Fruit fly (Drosophila melanogaster): ENCODE data around the gene Marcal1.

Gene Marcal1

dm6 chr2L:4973731-4974415, 18.6 kb downstream of the Marcal1 start, which contains the start of gene mRpL28 (continued):
- TF ChIP-seq CG13624 (GFP tag; optimal IDR thresholded peaks at IDR 0.05) (peak; percentile 59), wor (GFP tag; IDR thresholded peaks at IDR 0.05) (no peak), sima (GFP tag; optimal IDR thresholded peaks at IDR 0.05) (no peak), peb (GFP tag; IDR thresholded peaks at IDR 0.05) (no peak), Ada2b (GFP tag; IDR thresholded peaks at IDR 0.05) (no peak), pros (GFP tag; optimal IDR thresholded peaks at IDR 0.05) (no peak), Gug (GFP tag; IDR thresholded peaks at IDR 0.05) (no peak), sens (GFP tag) (peak; percentile 87), CG7839 (tag; optimal IDR thresholded peaks at IDR 0.05) (no peak), CG31441 (GFP tag; IDR thresholded peaks at IDR 0.05) (no peak), pum (GFP tag; optimal IDR thresholded peaks at IDR 0.05) (no peak), Fer1 (GFP tag; optimal IDR thresholded peaks at IDR 0.05) (peak; percentile 50), Gsc (GFP tag; IDR thresholded peaks at IDR 0.05) (no peak), D19A (tag; optimal IDR thresholded peaks at IDR 0.05) (no peak), TFAM (GFP tag; optimal IDR thresholded peaks at IDR 0.05) (no peak), CG10959 (GFP tag; IDR thresholded peaks at IDR 0.05) (no peak), Sox100B (GFP tag; optimal IDR thresholded peaks at IDR 0.05) (no peak), CG5180 (GFP tag; optimal IDR thresholded peaks at IDR 0.05) (no peak), kni (GFP tag; optimal IDR thresholded peaks at IDR 0.05) (no peak)

DNA sequence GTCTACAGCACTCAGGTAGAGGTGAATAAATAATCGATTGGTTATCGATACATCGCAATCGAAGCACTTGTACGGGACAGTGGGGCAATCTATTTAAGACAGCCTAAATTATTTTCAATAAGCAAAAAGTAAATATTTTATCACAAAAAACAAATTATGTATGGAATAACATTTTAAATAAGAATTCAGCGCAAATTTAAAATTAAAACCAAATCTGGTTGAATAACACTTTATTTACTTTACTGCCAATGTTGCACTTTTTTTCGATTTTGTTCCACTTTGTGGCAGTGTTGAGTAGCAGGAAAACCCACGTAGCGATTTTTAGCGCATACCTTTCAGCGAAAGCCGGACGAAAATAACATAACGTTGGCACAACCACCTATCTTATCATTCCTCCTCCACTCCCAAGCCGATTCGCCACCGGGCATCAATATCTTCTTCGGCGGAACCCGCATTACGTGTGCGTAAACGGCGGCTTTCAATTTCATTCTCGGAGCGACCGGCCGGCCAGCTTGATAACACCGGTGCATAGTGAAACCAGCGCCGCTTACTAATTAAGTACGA, 21.8 kb downstream of the Marcal1 start, which contains the start of the genes Gmd and CG3792:
Gene Gmd, minus strand, starts transcription at position 36 of the 564 bp plus-strand sequence.
Gene CG3792, plus strand, starts transcription at position 325 of the 564 bp plus-strand sequence.
- TF ChIP-seq CG30431 (GFP tag; optimal IDR thresholded peaks at IDR 0.05) (peak; percentile 90), sim (GFP tag; IDR thresholded peaks at IDR 0.05) (peak; percentile 94), CG12299 (tag; optimal IDR thresholded peaks at IDR 0.05) (peak; percentile 89), CG10366 (GFP tag; IDR thresholded peaks at IDR 0.05) (peak; percentile 94), CG10431 (GFP tag; optimal IDR thresholded peaks at IDR 0.05) (peak; percentile 82), Dek (tag; optimal IDR thresholded peaks at IDR 0.05) (peak; percentile 91), ase (GFP tag; IDR thresholded peaks at IDR 0.05) (peak; percentile 94), fd96Cb (tag; optimal IDR thresholded peaks at IDR 0.05) (peak; percentile 91), luna (GFP tag; optimal IDR thresholded peaks at IDR 0.05) (peak; percentile 86), MBD-R2 (GFP tag; IDR thresholded peaks at IDR 0.05) (peak; percentile 97), wor (GFP tag; IDR thresholded peaks at IDR 0.05) (peak; percentile 95), CG6683 (GFP tag; optimal IDR thresholded peaks at IDR 0.05) (peak; percentile 90), seq (GFP tag; IDR thresholded peaks at IDR 0.05) (peak; percentile 95), ewg (GFP tag; optimal IDR thresholded peaks at IDR 0.05) (peak; percentile 89), stwl (tag; optimal IDR thresholded peaks at IDR 0.05) (peak; percentile 96), sisA (GFP tag; IDR thresholded peaks at IDR 0.05) (peak; percentile 95), insv (GFP tag; optimal IDR thresholded peaks at IDR 0.05) (peak in 1 of 2 experiments; percentile 77), Atf6 (GFP tag; IDR thresholded peaks at IDR 0.05) (peak; percentile 97), CG3847 (GFP tag; IDR thresholded peaks at IDR 0.05) (peak; percentile 97), ken (GFP tag; IDR thresholded peaks at IDR 0.05) (peak; percentile 95), dysf (GFP tag; IDR thresholded peaks at IDR 0.05) (peak; percentile 97), Max (GFP tag; optimal IDR thresholded peaks at IDR 0.05) (peak; percentile 96), pan (optimal IDR thresholded peaks at IDR 0.05) (no peak), pan (GFP tag; optimal IDR thresholded peaks at IDR 0.05 in 1 of 2, IDR thresholded peaks at IDR 0.05 in 1 of 2) (peak in 1 of 2 experiments; percentile 96), oc (tag; optimal IDR thresholded peaks at IDR 0.05) (peak; percentile 92), Oaz (GFP tag; IDR thresholded peaks at IDR 0.05) (peak; percentile 89), sens (GFP tag) (peak; percentile 100), Ets97D (GFP tag; optimal IDR thresholded peaks at IDR 0.05) (peak; percentile 87), CG7745 (tag; optimal IDR thresholded peaks at IDR 0.05) (no peak), CG30020 (tag; optimal IDR thresholded peaks at IDR 0.05) (peak; percentile 81), CG4282 (GFP tag; optimal IDR thresholded peaks at IDR 0.05) (peak; percentile 96), TFAM (GFP tag; optimal IDR thresholded peaks at IDR 0.05) (peak; percentile 69), gfzf (GFP tag; optimal IDR thresholded peaks at IDR 0.05) (peak; percentile 25), CG31224 (GFP tag; IDR thresholded peaks at IDR 0.05) (peak; percentile 93)

Measured in whole organism, embryonic.